Fruit fly (Drosophila melanogaster): Measurements from ENCODE around the gene TTLL1B.

Gene TTLL1B

dm6 chr3L:4611311-4611710 is 36.8 kb upstream of the TTLL1B start (continued):
- TF ChIP-seq CG11696 (GFP tag; IDR thresholded peaks at IDR 0.05) (peak; percentile 96), B-H2 (GFP tag; optimal IDR thresholded peaks at IDR 0.05) (no peak), gt (GFP tag; IDR thresholded peaks at IDR 0.05) (peak; percentile 80), CG7372 (GFP tag; IDR thresholded peaks at IDR 0.05) (0 out of 2 replicates have a peak, but pooled peaks have one; percentile 11), Atf3 (GFP tag; optimal IDR thresholded peaks at IDR 0.05) (peak; percentile 70), CG1603 (tag; optimal IDR thresholded peaks at IDR 0.05) (peak; percentile 91), grau (tag; optimal IDR thresholded peaks at IDR 0.05) (peak; percentile 52), CG2199 (GFP tag; IDR thresholded peaks at IDR 0.05) (peak; percentile 92), CG6272 (GFP tag; IDR thresholded peaks at IDR 0.05) (peak; percentile 49; the same call in 1 of the 2 replicates), cas (GFP tag; IDR thresholded peaks at IDR 0.05) (no peak), ci (GFP tag; IDR thresholded peaks at IDR 0.05) (peak; percentile 95), CG6765 (GFP tag; optimal IDR thresholded peaks at IDR 0.05) (no peak), Med (GFP tag) (peak; percentile 92), trem (tag; optimal IDR thresholded peaks at IDR 0.05) (peak; percentile 48), crol (GFP tag; IDR thresholded peaks at IDR 0.05) (peak; percentile 58), CG15011 (GFP tag; optimal IDR thresholded peaks at IDR 0.05) (no peak), CG15696 (tag; optimal IDR thresholded peaks at IDR 0.05) (no peak), aop (GFP tag; IDR thresholded peaks at IDR 0.05) (0 out of 2 replicates have a peak, but pooled peaks have one; percentile 15), Kr (GFP tag; optimal IDR thresholded peaks at IDR 0.05) (no peak), Myb (GFP tag; optimal IDR thresholded peaks at IDR 0.05) (no peak), Fer1 (GFP tag; optimal IDR thresholded peaks at IDR 0.05) (no peak), psq (GFP tag; optimal IDR thresholded peaks at IDR 0.05) (no peak), zfh2 (GFP tag; optimal IDR thresholded peaks at IDR 0.05) (no peak), pros (GFP tag; optimal IDR thresholded peaks at IDR 0.05) (no peak), CG10274 (GFP tag; optimal IDR thresholded peaks at IDR 0.05) (no peak), HLH54F (GFP tag; optimal IDR thresholded peaks at IDR 0.05) (no peak), CG12391 (tag; optimal IDR thresholded peaks at IDR 0.05) (peak; percentile 74), vnd (GFP tag; IDR thresholded peaks at IDR 0.05; ENCODE audit: partially characterized antibody) (no peak), CG2116 (GFP tag; optimal IDR thresholded peaks at IDR 0.05) (peak; percentile 13), CG11560 (tag; IDR thresholded peaks at IDR 0.05) (0 out of 3 replicates have a peak, but pooled peaks have one; percentile 46), ftz-f1 (GFP tag; optimal IDR thresholded peaks at IDR 0.05) (no peak), lola (GFP tag; optimal IDR thresholded peaks at IDR 0.05) (peak in 1 of 3 experiments; percentile 69), ATbp (GFP tag; optimal IDR thresholded peaks at IDR 0.05) (peak; percentile 80), dmrt11E (tag; optimal IDR thresholded peaks at IDR 0.05) (peak; percentile 81), nerfin-2 (GFP tag; IDR thresholded peaks at IDR 0.05; ENCODE audit: partially characterized antibody) (no peak), bowl (GFP tag; IDR thresholded peaks at IDR 0.05) (0 out of 2 replicates have a peak, but pooled peaks have one; percentile 57), Abd-B (GFP tag; optimal IDR thresholded peaks at IDR 0.05) (peak; percentile 61), jigr1 (GFP tag; IDR thresholded peaks at IDR 0.05) (peak; percentile 73; the same call in 2 of the 3 replicates), da (GFP tag; optimal IDR thresholded peaks at IDR 0.05) (no peak), eyg (GFP tag; optimal IDR thresholded peaks at IDR 0.05) (no peak), her (GFP tag; optimal IDR thresholded peaks at IDR 0.05) (no peak), pfk (GFP tag; optimal IDR thresholded peaks at IDR 0.05) (no peak), CHES-1-like (GFP tag; optimal IDR thresholded peaks at IDR 0.05) (peak; percentile 20), Pdp1 (GFP tag; optimal IDR thresholded peaks at IDR 0.05) (peak in 1 of 2 experiments; percentile 73), ab (GFP tag; optimal IDR thresholded peaks at IDR 0.05) (no peak), Hey (tag; optimal IDR thresholded peaks at IDR 0.05) (no peak), gsb (GFP tag; IDR thresholded peaks at IDR 0.05) (no peak), vfl (GFP tag; optimal IDR thresholded peaks at IDR 0.05) (no peak), CTCF (GFP tag; optimal IDR thresholded peaks at IDR 0.05) (peak; percentile 34), lbe (GFP tag; optimal IDR thresholded peaks at IDR 0.05) (no peak), org-1 (GFP tag; optimal IDR thresholded peaks at IDR 0.05) (peak; percentile 67), chif (GFP tag; optimal IDR thresholded peaks at IDR 0.05) (peak; percentile 66 to 78)

All from whole organism, embryonic.